Worm (Caenorhabditis elegans): Measurements from ENCODE around the gene M03F4.4.

DNA sequence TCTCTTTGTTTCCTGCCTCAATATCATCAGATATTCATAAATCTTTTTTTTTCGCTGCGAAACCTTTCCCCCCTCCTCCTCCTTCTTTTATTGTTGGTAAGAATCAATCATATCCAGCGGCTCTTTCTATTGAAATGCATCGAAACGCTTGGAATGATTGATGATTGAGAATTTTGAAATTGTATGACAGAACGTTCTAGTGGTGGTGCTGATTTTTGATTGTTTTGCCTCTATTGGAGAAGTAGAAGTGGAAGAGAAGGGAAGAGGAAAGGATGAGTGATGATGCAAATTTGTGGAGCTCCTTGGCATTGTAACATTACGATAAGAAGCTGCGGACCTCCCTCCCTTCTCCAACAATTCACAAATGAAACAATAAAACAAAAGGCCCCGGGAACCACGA is 8.4 kb upstream of the M03F4.4 start:
- TF ChIP-seq zag-1 (tag; optimal IDR thresholded peaks at IDR 0.05) (no peak), mep-1 (tag; optimal IDR thresholded peaks at IDR 0.05) (no peak), unc-130 (GFP tag; optimal IDR thresholded peaks at IDR 0.05) (no peak), ces-1 (GFP tag; optimal IDR thresholded peaks at IDR 0.05) (no peak), dmd-9 (GFP tag; IDR thresholded peaks at IDR 0.05) (no peak), Y48G9A.11 (GFP tag; IDR thresholded peaks at IDR 0.05) (no peak), ztf-11 (tag; optimal IDR thresholded peaks at IDR 0.05) (no peak), lsy-2 (tag; optimal IDR thresholded peaks at IDR 0.05) (no peak)

Measured in whole organism, L4 larva.